Worm (Caenorhabditis elegans) whole organism, L4 larva: ENCODE data around the gene anp-1.

Source experiments
- F37D6.2 ChIP-seq: sonication (generic microtip); optimal IDR thresholded peaks from 2 replicates; lab custom pipeline; 2016; ENCODE audit warnings: mild to moderate bottlenecking, missing genetic modification characterization, missing compliant biosample characterization
- F44E2.7 ChIP-seq: fragments of 200-800 bp; sonication (Bioruptor generic); IDR thresholded peaks from 2 replicates; pipeline ENCODE4 v2.1.2; 2022; ENCODE audit warnings: missing genetic modification characterization, missing compliant biosample characterization
- F49E8.2 ChIP-seq: sonication (generic microtip); optimal IDR thresholded peaks from 2 replicates; lab custom pipeline; 2016; ENCODE audit warnings: missing compliant biosample characterization, mild to moderate bottlenecking, missing genetic modification characterization, borderline replicate concordance
- R02D3.7 ChIP-seq: fragments of 150-350 bp; sonication (generic microtip); optimal IDR thresholded peaks from 3 replicates; lab custom pipeline; 2014; ENCODE audit warnings: missing biosample characterization, missing genetic modification characterization
- T20F7.1 ChIP-seq: fragments of 200-800 bp; sonication (Bioruptor generic); optimal IDR thresholded peaks from 2 replicates; lab custom pipeline; 2018; ENCODE audit warnings: mild to moderate bottlenecking, missing genetic modification characterization, missing compliant biosample characterization
- Y105C5A.15 ChIP-seq: fragments of 200-800 bp; sonication (Bioruptor generic); IDR thresholded peaks from 2 replicates; pipeline ENCODE4 v1.3.6; 2022; ENCODE audit warnings: missing genetic modification characterization, missing compliant biosample characterization
- Y5F2A.4 ChIP-seq: fragments of 200-800 bp; sonication (Bioruptor generic); optimal IDR thresholded peaks from 2 replicates; lab custom pipeline; 2018; ENCODE audit warnings: mild to moderate bottlenecking, missing genetic modification characterization, missing compliant biosample characterization
- Y75B8A.6 ChIP-seq: fragments of 200-800 bp; sonication (Bioruptor generic); IDR thresholded peaks from 2 replicates; pipeline ENCODE4 v1.3.6; 2022; ENCODE audit warnings: missing genetic modification reagents, missing genetic modification characterization, missing compliant biosample characterization
- ZK337.2 ChIP-seq: fragments of 200-800 bp; sonication (Bioruptor generic); IDR thresholded peaks from 2 replicates; pipeline ENCODE4 v1.3.6; 2022; ENCODE audit warnings: missing genetic modification reagents, missing genetic modification characterization, missing compliant biosample characterization
- ZK546.5 ChIP-seq, 2 experiments: sonication (generic microtip); optimal IDR thresholded peaks; 2 replicates each; lab custom pipeline; 2017; ENCODE audit warnings: missing biosample characterization in 2 of 2, missing genetic modification characterization in 2 of 2
- aly-2 ChIP-seq: sonication (generic microtip); optimal IDR thresholded peaks from 2 replicates; lab custom pipeline; 2018; ENCODE audit warnings: missing biosample characterization, missing genetic modification characterization
- ama-1 ChIP-seq: fragments of 150-350 bp; optimal IDR thresholded peaks from 2 replicates; lab custom pipeline; 2014; ENCODE audit warnings: inconsistent platforms, mixed read lengths
- attf-4 ChIP-seq: sonication (generic microtip); optimal IDR thresholded peaks from 3 replicates; lab custom pipeline; 2017; ENCODE audit warnings: missing biosample characterization, missing genetic modification characterization
- ceh-28 ChIP-seq: fragments of 150-350 bp; optimal IDR thresholded peaks from 2 replicates; lab custom pipeline; 2014; ENCODE audit warnings: missing biosample characterization, missing genetic modification reagents, missing genetic modification characterization
- ceh-32 ChIP-seq: sonication (generic microtip); optimal IDR thresholded peaks from 2 replicates; lab custom pipeline; 2016; ENCODE audit warnings: mild to moderate bottlenecking, missing genetic modification characterization, missing compliant biosample characterization; ENCODE audit not compliant: poor library complexity
- ceh-44 ChIP-seq: fragments of 200-800 bp; sonication (Bioruptor generic); IDR thresholded peaks from 2 replicates; pipeline ENCODE4 v1.3.6; 2022; ENCODE audit warnings: missing genetic modification reagents, missing genetic modification characterization, missing compliant biosample characterization
- ces-1 ChIP-seq: fragments of 150-350 bp; sonication (generic microtip); optimal IDR thresholded peaks from 4 replicates; lab custom pipeline; 2014; ENCODE audit warnings: missing biosample characterization, missing genetic modification reagents, missing genetic modification characterization
- dmd-8 ChIP-seq: fragments of 200-800 bp; sonication (Bioruptor generic); IDR thresholded peaks from 2 replicates; pipeline ENCODE4 v1.3.6; 2022; ENCODE audit warnings: missing genetic modification characterization, missing compliant biosample characterization
- dmd-9 ChIP-seq: fragments of 200-800 bp; sonication (Bioruptor generic); IDR thresholded peaks from 2 replicates; pipeline ENCODE4 v1.3.6; 2022; ENCODE audit warnings: missing genetic modification reagents, missing genetic modification characterization, missing compliant biosample characterization
- dpl-1 ChIP-seq: fragments of 150-350 bp; optimal IDR thresholded peaks from 2 replicates; lab custom pipeline; 2014; ENCODE audit warnings: missing biosample characterization, missing genetic modification reagents, missing genetic modification characterization
- duxl-1 ChIP-seq: sonication (generic microtip); optimal IDR thresholded peaks from 2 replicates; lab custom pipeline; 2016; ENCODE audit warnings: mild to moderate bottlenecking, missing genetic modification characterization, moderate library complexity, missing compliant biosample characterization; ENCODE audit not compliant: poor library complexity
- dve-1 ChIP-seq: sonication (generic microtip); optimal IDR thresholded peaks from 2 replicates; lab custom pipeline; 2017; ENCODE audit warnings: antibody characterized with exemption, mild to moderate bottlenecking, missing genetic modification characterization, missing compliant biosample characterization; ENCODE audit not compliant: insufficient read depth
- egl-43 ChIP-seq: fragments of 200-800 bp; sonication (Bioruptor generic); IDR thresholded peaks from 2 replicates; pipeline ENCODE4 v1.3.6; 2022; ENCODE audit warnings: missing genetic modification reagents, missing genetic modification characterization, missing compliant biosample characterization
- fos-1 ChIP-seq: fragments of 150-350 bp; optimal IDR thresholded peaks from 2 replicates; lab custom pipeline; 2014; ENCODE audit warnings: missing biosample characterization, missing genetic modification characterization
- hlh-11 ChIP-seq: fragments of 200-800 bp; sonication (Bioruptor generic); optimal IDR thresholded peaks from 2 replicates; lab custom pipeline; 2018; ENCODE audit warnings: mild to moderate bottlenecking, missing genetic modification characterization, missing compliant biosample characterization
- hlh-30 ChIP-seq: sonication (generic microtip); optimal IDR thresholded peaks from 2 replicates; lab custom pipeline; 2017; ENCODE audit warnings: antibody characterized with exemption, mild to moderate bottlenecking, missing genetic modification characterization, missing compliant biosample characterization; ENCODE audit not compliant: insufficient read depth
- jun-1 ChIP-seq: fragments of 150-350 bp; optimal IDR thresholded peaks from 2 replicates; lab custom pipeline; 2014; ENCODE audit warnings: missing biosample characterization, missing genetic modification reagents, missing genetic modification characterization
- lim-7 ChIP-seq: fragments of 200-800 bp; sonication (Bioruptor generic); IDR thresholded peaks from 2 replicates; pipeline ENCODE4 v1.3.6; 2022; ENCODE audit warnings: missing genetic modification characterization, missing compliant biosample characterization
- lin-1 ChIP-seq: fragments of 200-800 bp; sonication (Bioruptor generic); IDR thresholded peaks from 2 replicates; pipeline ENCODE4 v1.3.6; 2022; ENCODE audit warnings: missing genetic modification reagents, missing genetic modification characterization, missing compliant biosample characterization
- lin-29 ChIP-seq: fragments of 200-800 bp; sonication (Bioruptor generic); IDR thresholded peaks from 2 replicates; pipeline ENCODE4 v1.3.6; 2022; ENCODE audit warnings: missing genetic modification reagents, missing genetic modification characterization, missing compliant biosample characterization
- lin-39 ChIP-seq: fragments of 150-350 bp; optimal IDR thresholded peaks from 2 replicates; lab custom pipeline; 2014; ENCODE audit warnings: missing biosample characterization, missing genetic modification reagents, missing genetic modification characterization
- lir-3 ChIP-seq: sonication (generic microtip); optimal IDR thresholded peaks from 2 replicates; lab custom pipeline; 2016; ENCODE audit warnings: mild to moderate bottlenecking, missing genetic modification characterization, missing compliant biosample characterization
- lsy-2 ChIP-seq, 2 experiments: fragments of 150-350 bp in 1 of 2; sonication (generic microtip) in 1 of 2; optimal IDR thresholded peaks; 2 replicates each; lab custom pipeline; 2014 to 2017; ENCODE audit warnings: missing biosample characterization in 2 of 2, missing genetic modification characterization in 2 of 2
- mxl-3 ChIP-seq: fragments of 200-800 bp; sonication (Bioruptor generic); optimal IDR thresholded peaks from 2 replicates; lab custom pipeline; 2018; ENCODE audit warnings: mild to moderate bottlenecking, missing genetic modification characterization, missing compliant biosample characterization
- nhr-10 ChIP-seq: fragments of 150-350 bp; optimal IDR thresholded peaks from 2 replicates; lab custom pipeline; 2014; ENCODE audit warnings: missing biosample characterization, missing genetic modification characterization
- nhr-11 ChIP-seq: fragments of 150-350 bp; optimal IDR thresholded peaks from 2 replicates; lab custom pipeline; 2014; ENCODE audit warnings: missing biosample characterization, missing genetic modification characterization
- nhr-111 ChIP-seq: fragments of 200-800 bp; sonication (Bioruptor generic); optimal IDR thresholded peaks from 2 replicates; lab custom pipeline; 2018; ENCODE audit warnings: mild to moderate bottlenecking, missing genetic modification characterization, missing compliant biosample characterization
- nhr-28 ChIP-seq: fragments of 150-350 bp; optimal IDR thresholded peaks from 2 replicates; lab custom pipeline; 2014; ENCODE audit warnings: missing biosample characterization, missing genetic modification characterization
- nhr-41 ChIP-seq: fragments of 200-800 bp; sonication (Bioruptor generic); IDR thresholded peaks from 2 replicates; pipeline ENCODE4 v1.3.6; 2022; ENCODE audit warnings: missing genetic modification reagents, missing genetic modification characterization, missing compliant biosample characterization
- nhr-48 ChIP-seq: sonication (generic microtip); optimal IDR thresholded peaks from 2 replicates; lab custom pipeline; 2016; ENCODE audit warnings: mild to moderate bottlenecking, missing genetic modification characterization, missing compliant biosample characterization
- pha-4 ChIP-seq, 2 experiments: fragments of 150-350 bp in 1 of 2; fragments of 200-800 bp in 1 of 2; sonication (Bioruptor generic) in 1 of 2; IDR thresholded peaks in 1 of 2; optimal IDR thresholded peaks in 1 of 2; 2 replicates each; pipeline versions ENCODE4 v1.3.6 to Lab custom; 2014 to 2022; ENCODE audit warnings: missing genetic modification characterization in 2 of 2, missing genetic modification reagents in 2 of 2, missing biosample characterization in 1 of 2, missing compliant biosample characterization in 1 of 2
- php-3 ChIP-seq: fragments of 200-800 bp; sonication (Bioruptor generic); IDR thresholded peaks from 2 replicates; pipeline ENCODE4 v1.3.6; 2022; ENCODE audit warnings: missing genetic modification reagents, missing genetic modification characterization, missing compliant biosample characterization
- saeg-2 ChIP-seq: fragments of 200-800 bp; sonication (Bioruptor generic); IDR thresholded peaks from 2 replicates; pipeline ENCODE4 v1.3.6; 2022; ENCODE audit warnings: missing genetic modification reagents, missing genetic modification characterization, missing compliant biosample characterization
- sdz-12 ChIP-seq: fragments of 200-800 bp; sonication (Bioruptor generic); optimal IDR thresholded peaks from 2 replicates; lab custom pipeline; 2018; ENCODE audit warnings: mild to moderate bottlenecking, missing genetic modification characterization, missing compliant biosample characterization
- snpc-1.2 ChIP-seq: fragments of 200-800 bp; sonication (Bioruptor generic); IDR thresholded peaks from 2 replicates; pipeline ENCODE4 v1.3.6; 2022; ENCODE audit warnings: missing genetic modification reagents, missing genetic modification characterization, missing compliant biosample characterization
- spr-1 ChIP-seq: sonication (generic microtip); optimal IDR thresholded peaks from 2 replicates; lab custom pipeline; 2016; ENCODE audit warnings: mild to moderate bottlenecking, missing genetic modification characterization, missing compliant biosample characterization
- tag-97 ChIP-seq: fragments of 200-800 bp; sonication (Bioruptor generic); IDR thresholded peaks from 2 replicates; pipeline ENCODE4 v1.3.6; 2022; ENCODE audit warnings: missing genetic modification characterization, missing compliant biosample characterization
- vab-7 ChIP-seq: fragments of 200-800 bp; sonication (Bioruptor generic); IDR thresholded peaks from 2 replicates; pipeline ENCODE4 v1.3.6; 2022; ENCODE audit warnings: missing genetic modification reagents, missing genetic modification characterization, missing compliant biosample characterization
- zfp-2 ChIP-seq: sonication (generic microtip); optimal IDR thresholded peaks from 2 replicates; lab custom pipeline; 2016; ENCODE audit warnings: mild to moderate bottlenecking, missing genetic modification characterization, missing compliant biosample characterization

anp-1 gene

DNA sequence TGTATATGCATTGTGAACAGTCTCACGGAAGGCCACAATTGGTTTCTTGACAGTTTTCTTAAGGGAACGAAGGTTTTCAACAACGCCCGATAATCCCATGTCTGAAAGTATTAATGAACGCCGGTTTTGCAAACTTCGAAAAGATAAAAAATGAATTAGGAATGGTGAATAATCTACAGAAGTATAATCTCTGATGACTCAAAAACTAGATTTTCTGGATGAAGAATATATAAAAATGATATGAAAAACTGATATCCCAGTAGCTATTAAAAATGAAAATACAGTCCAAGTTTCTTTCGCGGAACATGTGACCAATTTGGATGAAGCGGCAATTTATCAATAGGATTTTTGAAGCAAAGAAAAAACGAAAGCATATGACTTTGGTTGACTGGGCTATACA, 45.2 kb upstream of the anp-1 start, which contains the start of gene ZC443.3:
TSS of gene ZC443.3 (minus strand) at position 101 of the 400 bp plus-strand sequence.
- TF ChIP-seq hlh-30 (tag; lab: Kevin White, UChicago): no peak
- no peak for TF ChIP-seq dmd-8
- TF ChIP-seq ces-1: no peak
- TF ChIP-seq dve-1 (tag; lab: Kevin White, UChicago): no peak
- TF ChIP-seq nhr-28 (tag; lab: Kevin White, UChicago): no peak
- TF ChIP-seq ZK546.5 (tag; optimal IDR thresholded peaks at IDR 0.05; lab: Kevin White, UChicago): no peak
- TF ChIP-seq sdz-12 (GFP tag; lab: Kevin White, UChicago): no peak

DNA sequence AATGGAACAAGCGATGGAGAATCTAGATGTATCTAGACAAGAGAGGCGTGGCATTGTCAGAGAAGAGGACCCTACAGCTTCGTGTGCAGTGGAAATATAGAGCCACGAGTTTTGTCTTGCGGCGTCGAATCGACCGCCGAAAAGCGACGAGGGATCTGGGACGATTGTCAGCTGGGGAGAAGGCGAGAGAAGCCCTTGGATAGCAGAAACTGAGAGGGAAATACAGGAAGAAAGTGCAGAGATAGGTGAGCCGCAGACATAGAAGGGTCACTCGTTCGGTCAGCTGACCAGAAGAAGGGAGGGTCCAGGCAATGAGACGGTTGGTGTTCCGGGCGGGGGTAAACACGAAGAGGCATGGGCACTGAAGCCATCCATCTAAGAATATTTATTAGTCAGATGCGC, 44.8 kb upstream of the anp-1 start:
- TF ChIP-seq hlh-11 (peak; percentile 90), nhr-41 (no peak), spr-1 (tag; lab: Kevin White, UChicago) (no peak), egl-43 (no peak; the same call in 1 of the 2 replicates), lir-3 (tag; lab: Kevin White, UChicago) (no peak), dpl-1 (no peak), T20F7.1 (GFP tag; lab: Kevin White, UChicago) (no peak), snpc-1.2 (0 out of 2 replicates have a peak, but pooled peaks have one; percentile 15), aly-2 (tag; lab: Kevin White, UChicago) (no peak), saeg-2 (GFP tag; lab: Robert Waterston, UW) (no peak), mxl-3 (GFP tag; lab: Kevin White, UChicago) (peak; percentile 53), Y105C5A.15 (GFP tag; lab: Robert Waterston, UW) (no peak), nhr-11 (tag; lab: Kevin White, UChicago) (peak; percentile 83), ama-1 (peak; percentile 10), Y5F2A.4 (GFP tag; lab: Kevin White, UChicago) (no peak), duxl-1 (no peak), F49E8.2 (tag; lab: Kevin White, UChicago) (no peak), vab-7 (GFP tag; lab: Robert Waterston, UW) (no peak), ceh-28 (tag; lab: Kevin White, UChicago) (no peak), lin-39 (tag; lab: Kevin White, UChicago) (no peak), Y75B8A.6 (GFP tag; lab: Robert Waterston, UW) (no peak), ceh-32 (tag; lab: Kevin White, UChicago) (no peak), pha-4 (GFP tag; IDR thresholded peaks at IDR 0.05; lab: Robert Waterston, UW) (no peak), pha-4 (tag; optimal IDR thresholded peaks at IDR 0.05; lab: Kevin White, UChicago) (no peak), ceh-44 (GFP tag; lab: Robert Waterston, UW) (no peak), php-3 (no peak), ZK337.2 (GFP tag; lab: Robert Waterston, UW) (no peak), nhr-48 (no peak), F44E2.7 (GFP tag; lab: Robert Waterston, UW) (no peak), tag-97 (GFP tag; lab: Robert Waterston, UW) (no peak), attf-4 (tag; lab: Kevin White, UChicago) (no peak), lin-1 (GFP tag; lab: Robert Waterston, UW) (no peak), dmd-8 (no peak), lsy-2 (tag; optimal IDR thresholded peaks at IDR 0.05; lab: Kevin White, UChicago) (peak; percentile 53 to 64), nhr-10 (tag; lab: Kevin White, UChicago) (no peak), jun-1 (no peak), dmd-9 (GFP tag; lab: Robert Waterston, UW) (no peak), fos-1 (tag; lab: Kevin White, UChicago) (no peak), F37D6.2 (tag; lab: Kevin White, UChicago) (peak; percentile 70), nhr-111 (GFP tag; lab: Kevin White, UChicago) (no peak), zfp-2 (tag; lab: Kevin White, UChicago) (no peak), lin-29 (GFP tag; lab: Robert Waterston, UW) (no peak), lim-7 (GFP tag; lab: Robert Waterston, UW) (no peak), R02D3.7 (tag; lab: Kevin White, UChicago) (no peak)
